Worm (Caenorhabditis elegans): ENCODE data around the gene E02H1.6.

DNA sequence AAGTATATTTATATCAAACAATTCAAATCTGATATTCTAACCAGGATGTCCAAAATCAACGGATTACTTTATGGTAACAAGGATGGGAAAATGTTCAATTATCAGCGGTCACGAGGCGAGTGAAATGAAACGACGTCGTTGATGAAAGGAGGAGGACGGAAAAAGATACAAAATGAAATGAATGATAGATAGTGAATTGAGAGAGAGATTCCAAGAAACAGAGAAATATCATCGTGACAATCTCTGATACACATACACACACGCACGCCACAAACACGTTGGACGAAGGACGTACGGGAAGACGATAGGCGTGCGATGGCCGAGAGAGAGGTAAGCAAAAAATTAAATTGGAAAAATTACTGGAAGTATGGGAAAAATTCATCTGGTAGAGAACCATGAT is 4.6 kb downstream of the E02H1.6 start:
- TF ChIP-seq ama-1 (optimal IDR thresholded peaks at IDR 0.05) (no peak), hmg-4 (GFP tag; optimal IDR thresholded peaks at IDR 0.05) (no peak), hnd-1 (tag; optimal IDR thresholded peaks at IDR 0.05) (no peak), hmbx-1 (tag; optimal IDR thresholded peaks at IDR 0.05) (no peak), flt-1 (GFP tag; IDR thresholded peaks at IDR 0.05) (no peak), tbx-37 (GFP tag; conservative IDR thresholded peaks at IDR 0.05) (no peak), ets-7 (tag; optimal IDR thresholded peaks at IDR 0.05) (no peak), B0310.2 (tag; optimal IDR thresholded peaks at IDR 0.05) (no peak)
